Fruit fly (Drosophila melanogaster): ENCODE results near the gene dpr2.

Gene dpr2

DNA sequence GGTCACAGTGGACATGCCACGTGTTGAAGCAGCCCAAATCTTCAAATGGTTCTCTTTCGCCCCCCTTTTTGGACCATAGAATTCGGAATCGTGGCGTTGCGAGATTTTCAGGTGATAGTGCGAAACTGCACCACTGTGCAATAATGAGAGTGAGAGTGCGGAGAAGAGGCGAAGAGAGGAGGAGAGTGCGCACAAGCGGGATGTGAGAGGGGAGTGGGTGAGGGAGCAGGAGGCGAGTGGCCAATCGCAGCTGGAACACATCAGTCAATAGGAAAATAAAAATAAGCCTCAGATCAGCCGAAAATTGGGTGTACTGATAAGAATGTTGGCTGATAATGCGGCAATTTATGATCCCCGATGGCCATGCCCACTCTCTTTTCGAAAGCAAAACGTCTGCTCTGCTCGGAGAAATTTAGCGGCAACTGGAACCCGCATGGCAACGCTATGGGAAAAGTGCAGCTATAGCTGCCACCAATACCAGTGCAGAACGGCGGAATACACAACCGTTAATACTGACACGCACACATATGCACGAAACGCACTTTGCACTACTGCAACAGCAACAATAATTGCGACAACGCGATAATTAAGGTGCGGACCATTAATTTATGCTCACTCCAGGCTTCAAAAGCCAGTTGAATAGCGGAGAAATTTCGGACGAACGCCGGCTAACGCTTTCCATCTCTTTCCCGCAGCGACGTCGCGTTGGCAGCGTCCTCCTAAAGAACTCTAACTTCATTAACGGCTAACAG lies 3.5 kb upstream of the dpr2 start (continued):
- peak; percentile 46 for TF ChIP-seq Hr4 (GFP tag; optimal IDR thresholded peaks at IDR 0.05)
- TF ChIP-seq CG15336 (GFP tag; IDR thresholded peaks at IDR 0.05) = peak; percentile 41
- no peak for TF ChIP-seq CG8632 (GFP tag; optimal IDR thresholded peaks at IDR 0.05)
- TF ChIP-seq OdsH (GFP tag; optimal IDR thresholded peaks at IDR 0.05) = peak; percentile 3
- TF ChIP-seq CG8119 (GFP tag; IDR thresholded peaks at IDR 0.05) = peak; percentile 49; the same call in 1 of the 3 replicates
- TF ChIP-seq CG11762 (GFP tag; optimal IDR thresholded peaks at IDR 0.05; ENCODE audit: insufficient read depth) = no peak
- peak; percentile 77 for TF ChIP-seq Eip78C (GFP tag)
- TF ChIP-seq CG16779 (tag; optimal IDR thresholded peaks at IDR 0.05) = peak; percentile 66
- TF ChIP-seq Met (GFP tag; optimal IDR thresholded peaks at IDR 0.05) = peak; percentile 41
- peak; percentile 22 for TF ChIP-seq CG3032 (tag; optimal IDR thresholded peaks at IDR 0.05)
- peak; percentile 8 for TF ChIP-seq cyc (GFP tag; optimal IDR thresholded peaks at IDR 0.05)
- no peak for TF ChIP-seq lz (GFP tag; optimal IDR thresholded peaks at IDR 0.05)
- peak; percentile 26 for TF ChIP-seq fkh (GFP tag; optimal IDR thresholded peaks at IDR 0.05)
- TF ChIP-seq acj6 (GFP tag; optimal IDR thresholded peaks at IDR 0.05) = no peak

DNA sequence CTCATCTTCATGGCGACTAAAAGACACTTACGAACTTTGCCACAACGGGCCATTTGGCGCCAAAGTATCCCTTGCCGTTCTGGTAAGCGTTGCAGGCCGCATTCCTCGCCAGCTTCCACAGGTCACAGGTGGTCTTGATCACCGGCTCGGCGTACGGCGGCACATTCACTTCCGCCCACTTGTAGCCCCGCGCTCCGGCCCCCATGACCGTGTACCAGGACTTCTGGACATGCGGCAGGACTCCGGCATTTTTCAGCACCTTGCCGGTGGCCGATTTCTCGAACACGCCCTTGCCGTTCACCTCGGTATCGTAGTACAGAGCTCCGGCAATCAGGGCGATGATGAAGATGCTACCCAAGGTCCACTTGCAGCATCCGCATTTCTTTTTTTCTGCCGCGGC lies 2.0 kb upstream of the dpr2 start:
- TF ChIP-seq lz (GFP tag; optimal IDR thresholded peaks at IDR 0.05) (no peak), fkh (GFP tag; optimal IDR thresholded peaks at IDR 0.05) (no peak), Eip93F (GFP tag; optimal IDR thresholded peaks at IDR 0.05) (no peak), acj6 (GFP tag; optimal IDR thresholded peaks at IDR 0.05) (no peak), CG6276 (GFP tag; optimal IDR thresholded peaks at IDR 0.05) (no peak), CG6808 (GFP tag; optimal IDR thresholded peaks at IDR 0.05) (no peak)

DNA sequence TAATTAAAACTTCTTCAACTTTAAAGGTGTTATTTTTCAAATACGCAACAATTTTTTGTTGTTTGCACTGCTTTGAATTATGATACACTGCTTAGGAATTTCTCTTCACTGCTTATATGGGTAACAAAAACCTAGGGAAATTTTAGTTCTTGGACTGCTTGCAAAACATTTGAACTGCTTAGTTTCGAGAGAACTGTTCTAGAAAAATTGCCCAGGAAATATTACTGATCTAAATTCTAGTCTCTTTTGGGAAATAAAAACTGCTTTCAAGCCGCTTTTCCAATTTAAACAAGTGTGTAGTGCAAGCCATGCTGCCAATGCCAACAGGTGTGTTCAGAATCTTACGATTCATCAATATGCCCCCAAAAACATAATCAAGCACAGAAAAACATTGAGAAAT lies 540 bp upstream of the dpr2 start:
- TF ChIP-seq CG6854 (GFP tag; optimal IDR thresholded peaks at IDR 0.05) (no peak), OdsH (GFP tag; optimal IDR thresholded peaks at IDR 0.05) (no peak), CG11294 (GFP tag; IDR thresholded peaks at IDR 0.05) (no peak), acj6 (GFP tag; optimal IDR thresholded peaks at IDR 0.05) (no peak), Hr4 (GFP tag; optimal IDR thresholded peaks at IDR 0.05) (no peak), dac (GFP tag; optimal IDR thresholded peaks at IDR 0.05) (no peak), Eip78C (GFP tag) (no peak), CG11902 (GFP tag; optimal IDR thresholded peaks at IDR 0.05) (no peak), Eip75B (GFP tag; optimal IDR thresholded peaks at IDR 0.05) (no peak), CG4318 (GFP tag; optimal IDR thresholded peaks at IDR 0.05) (no peak), dsx (GFP tag; optimal IDR thresholded peaks at IDR 0.05; ENCODE audit: poor library complexity, severe bottlenecking) (no peak), CG1621 (tag; optimal IDR thresholded peaks at IDR 0.05) (no peak), Sox15 (GFP tag; optimal IDR thresholded peaks at IDR 0.05) (no peak), CG6163 (GFP tag; IDR thresholded peaks at IDR 0.05) (no peak), Ets96B (tag; optimal IDR thresholded peaks at IDR 0.05) (no peak), CG31627 (GFP tag; optimal IDR thresholded peaks at IDR 0.05) (no peak)

DNA sequence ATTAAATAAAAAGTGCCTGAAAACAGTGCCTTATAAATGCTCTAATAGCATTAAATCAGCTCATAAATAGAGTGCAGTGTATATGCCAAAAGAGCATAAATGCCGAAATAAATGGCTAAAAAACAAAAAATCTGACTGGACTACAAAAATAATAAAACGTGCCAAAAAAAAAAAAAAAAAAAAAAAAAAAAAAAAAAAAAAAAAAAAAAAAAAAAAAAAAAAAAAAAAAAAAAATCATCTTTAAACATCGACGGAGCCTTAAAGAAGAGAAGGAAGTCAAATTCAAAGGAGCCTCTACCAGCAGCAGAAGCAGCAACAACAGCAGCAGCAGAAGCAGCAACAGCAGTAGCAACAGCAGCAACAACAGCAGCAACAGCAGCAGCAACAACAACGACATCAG lies 16.1 kb downstream of the dpr2 start:
- TF ChIP-seq eg (GFP tag; IDR thresholded peaks at IDR 0.05) (0 out of 3 replicates have a peak, but pooled peaks have one; percentile 24), CG6163 (GFP tag; IDR thresholded peaks at IDR 0.05) (peak; percentile 70; the same call in 2 of the 3 replicates), CG8119 (GFP tag; IDR thresholded peaks at IDR 0.05) (peak; percentile 75)

DNA sequence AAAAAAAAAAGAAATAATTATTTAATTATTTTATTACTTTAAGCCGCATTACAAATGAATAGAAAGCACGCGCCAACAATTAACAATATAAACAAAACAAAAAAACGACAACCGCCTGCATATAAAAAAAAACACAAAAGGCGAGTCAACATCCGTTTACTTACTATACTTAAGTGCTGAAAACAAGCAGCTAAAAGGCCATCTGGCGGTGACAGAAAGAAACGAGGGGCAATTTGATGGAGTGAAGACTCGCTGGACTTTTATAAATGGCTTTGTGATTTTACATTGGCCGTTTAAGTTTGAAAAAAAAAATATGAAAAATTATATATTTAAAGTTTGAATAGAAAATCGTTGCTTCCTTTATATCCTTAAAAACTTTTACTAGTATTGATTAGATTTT lies 23.8 kb downstream of the dpr2 start:
- TF ChIP-seq dsx (GFP tag; optimal IDR thresholded peaks at IDR 0.05; ENCODE audit: poor library complexity, severe bottlenecking) (no peak), eg (GFP tag; IDR thresholded peaks at IDR 0.05) (no peak), CG6276 (GFP tag; optimal IDR thresholded peaks at IDR 0.05) (no peak), CG1621 (tag; optimal IDR thresholded peaks at IDR 0.05) (no peak), Smox (GFP tag; optimal IDR thresholded peaks at IDR 0.05) (no peak)
